Worm (Caenorhabditis elegans) whole organism, mixed stage, embryonic: ENCODE data around the gene T25B2.2.

Experiments
- lsy-2 ChIP-seq: fragments of 150-350 bp; optimal IDR thresholded peaks from 2 replicates; lab custom pipeline; 2014; ENCODE audit warnings: missing biosample characterization, missing genetic modification characterization
- nhr-76 ChIP-seq: sonication (generic microtip); optimal IDR thresholded peaks from 2 replicates; lab custom pipeline; 2017; ENCODE audit warnings: missing biosample characterization, missing genetic modification characterization
- pha-4 ChIP-seq: fragments of 150-350 bp; optimal IDR thresholded peaks from 2 replicates; lab custom pipeline; 2018; ENCODE audit warnings: missing biosample characterization, missing genetic modification reagents, missing genetic modification characterization
- snpc-4 ChIP-seq: fragments of 150-350 bp; optimal IDR thresholded peaks from 2 replicates; lab custom pipeline; 2014; ENCODE audit warnings: missing biosample characterization, missing genetic modification characterization
- unc-120 ChIP-seq: sonication (generic microtip); optimal IDR thresholded peaks from 2 replicates; lab custom pipeline; 2017; ENCODE audit warnings: missing genetic modification characterization, missing compliant biosample characterization; ENCODE audit not compliant: poor library complexity, severe bottlenecking
- unc-62 ChIP-seq: fragments of 150-350 bp; optimal IDR thresholded peaks from 2 replicates; lab custom pipeline; 2014; ENCODE audit warnings: missing biosample characterization, missing genetic modification reagents, missing genetic modification characterization

ce11 chrX:6150449-6150848 lies 19.0 kb upstream of the T25B2.2 start, which contains the start of gene tag-275:
- TF ChIP-seq lsy-2 (no peak), unc-120 (tag; lab: Kevin White, UChicago) (no peak), pha-4 (tag; lab: Kevin White, UChicago) (no peak), unc-62 (GFP tag; lab: Kevin White, UChicago) (no peak), nhr-76 (tag; lab: Kevin White, UChicago) (no peak), snpc-4 (tag; lab: Kevin White, UChicago) (no peak)
